Worm (Caenorhabditis elegans): ENCODE results near the gene srh-193.

DNA sequence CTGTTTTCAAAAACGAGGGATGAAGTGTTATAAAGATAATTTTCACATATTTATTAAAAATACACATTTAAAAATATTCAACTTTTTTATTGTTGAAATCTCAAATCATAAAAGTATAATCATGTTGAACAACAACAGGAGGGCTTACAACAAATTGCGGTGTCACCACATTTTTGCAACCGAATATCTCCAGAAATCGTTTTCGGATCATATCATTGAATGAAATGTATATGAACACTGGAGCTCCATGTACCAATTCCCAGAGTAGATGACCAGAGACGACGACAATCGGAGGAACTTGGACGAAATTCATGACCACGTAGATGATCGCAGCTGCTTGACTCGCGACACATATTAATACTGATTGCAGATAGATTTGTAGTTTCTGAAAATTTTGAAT is 28.6 kb downstream of the srh-193 start:
- TF ChIP-seq alr-1 (tag; optimal IDR thresholded peaks at IDR 0.05): no peak
- TF ChIP-seq nhr-77 (tag; optimal IDR thresholded peaks at IDR 0.05): no peak
- TF ChIP-seq lin-39 (tag; optimal IDR thresholded peaks at IDR 0.05): no peak
- TF ChIP-seq F13H6.1 (tag; optimal IDR thresholded peaks at IDR 0.05): no peak
